Worm (Caenorhabditis elegans): Measurements from ENCODE around the gene larp-1.

Gene larp-1

ce11 chrIII:4987666-4988065 is 29.8 kb downstream of the larp-1 start:
- no peak for TF ChIP-seq madf-10 (tag; optimal IDR thresholded peaks at IDR 0.05)
- TF ChIP-seq madf-6 (GFP tag; IDR thresholded peaks at IDR 0.05): peak; percentile 84
- no peak for TF ChIP-seq ZK185.1 (tag; optimal IDR thresholded peaks at IDR 0.05; ENCODE audit: poor library complexity, severe bottlenecking)
- TF ChIP-seq xnd-1 (tag; optimal IDR thresholded peaks at IDR 0.05): peak; percentile 81
- TF ChIP-seq fkh-3 (tag; optimal IDR thresholded peaks at IDR 0.05): no peak
- TF ChIP-seq madf-8 (GFP tag; conservative IDR thresholded peaks at IDR 0.05): peak; percentile 62
- no peak for TF ChIP-seq Y79H2A.3 (GFP tag; conservative IDR thresholded peaks at IDR 0.05)
- TF ChIP-seq snpc-3.4 (tag; optimal IDR thresholded peaks at IDR 0.05): no peak
- peak; percentile 85 for TF ChIP-seq F33H1.4 (GFP tag; IDR thresholded peaks at IDR 0.05)
- TF ChIP-seq D2030.7 (GFP tag; IDR thresholded peaks at IDR 0.05): no peak
- peak; percentile 7 for TF ChIP-seq lin-54 (GFP tag; optimal IDR thresholded peaks at IDR 0.05)
- peak; percentile 92 for TF ChIP-seq lsl-1 (GFP tag; optimal IDR thresholded peaks at IDR 0.05)
- no peak for TF ChIP-seq pbrm-1 (GFP tag; IDR thresholded peaks at IDR 0.05)
- no peak for TF ChIP-seq bed-1 (GFP tag; IDR thresholded peaks at IDR 0.05)

DNA sequence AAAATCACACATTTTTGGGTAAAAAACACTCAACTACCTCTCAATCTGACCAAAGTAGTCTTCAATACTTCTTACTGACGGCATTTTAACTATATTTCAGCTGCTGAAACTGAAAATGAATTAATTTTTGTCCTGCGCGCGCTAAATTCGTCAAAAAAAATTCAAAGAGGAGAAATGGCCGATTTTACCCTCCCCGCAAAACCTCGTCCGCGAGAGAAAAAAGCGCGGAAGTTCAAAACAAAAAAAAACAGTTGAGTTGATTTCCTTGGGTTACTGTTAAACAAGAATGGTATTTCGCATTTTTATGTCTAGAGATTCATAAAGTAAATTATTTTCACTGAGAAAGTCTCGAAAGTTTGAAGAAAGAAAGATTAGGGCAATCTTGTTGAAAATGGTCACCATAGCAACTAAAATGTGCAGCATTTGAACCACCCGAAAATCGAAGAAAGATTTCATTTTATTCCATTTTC is 30.6 kb downstream of the larp-1 start, which contains the start of the genes C27F2.10 and wdr-60:
Gene C27F2.10 (minus strand): TSS at position 109 of the 470 bp plus-strand sequence.
Gene wdr-60 (plus strand): TSS at position 420 of the 470 bp plus-strand sequence.
- no peak for TF ChIP-seq nhr-179 (tag; optimal IDR thresholded peaks at IDR 0.05)
- TF ChIP-seq sptf-2 (GFP tag; optimal IDR thresholded peaks at IDR 0.05): no peak
- TF ChIP-seq cebp-1 (GFP tag; IDR thresholded peaks at IDR 0.05): no peak
- no peak for TF ChIP-seq cebp-1 (tag; optimal IDR thresholded peaks at IDR 0.05)
- TF ChIP-seq madf-6 (GFP tag; IDR thresholded peaks at IDR 0.05): peak; percentile 63
- TF ChIP-seq dpl-1 (GFP tag; optimal IDR thresholded peaks at IDR 0.05): peak; percentile 58
- no peak for TF ChIP-seq let-526 (GFP tag; IDR thresholded peaks at IDR 0.05)
- TF ChIP-seq efl-1 (GFP tag; optimal IDR thresholded peaks at IDR 0.05): peak; percentile 63
- TF ChIP-seq lin-54 (GFP tag; optimal IDR thresholded peaks at IDR 0.05): peak; percentile 78
- peak; percentile 37; the same call in 1 of the 2 replicates for TF ChIP-seq F33H1.4 (GFP tag; IDR thresholded peaks at IDR 0.05)
- TF ChIP-seq him-1 (tag; optimal IDR thresholded peaks at IDR 0.05): no peak
- no peak for TF ChIP-seq hmg-1.2 (GFP tag; IDR thresholded peaks at IDR 0.05)
- no peak for TF ChIP-seq ztf-28 (GFP tag; IDR thresholded peaks at IDR 0.05)
- 0 out of 2 replicates have a peak, but pooled peaks have one; percentile 21 for TF ChIP-seq dox-1 (GFP tag; IDR thresholded peaks at IDR 0.05)
- TF ChIP-seq bed-1 (GFP tag; IDR thresholded peaks at IDR 0.05): no peak
- TF ChIP-seq F23B12.7 (tag; optimal IDR thresholded peaks at IDR 0.05; ENCODE audit: insufficient read depth): no peak
- no peak for TF ChIP-seq snpc-3.4 (tag; optimal IDR thresholded peaks at IDR 0.05)
- TF ChIP-seq ceh-27 (GFP tag; optimal IDR thresholded peaks at IDR 0.05): no peak
- TF ChIP-seq Y56A3A.18 (GFP tag; IDR thresholded peaks at IDR 0.05): no peak
- TF ChIP-seq lsl-1 (GFP tag; optimal IDR thresholded peaks at IDR 0.05): peak; percentile 17
- TF ChIP-seq madf-8 (GFP tag; conservative IDR thresholded peaks at IDR 0.05): 0 out of 2 replicates have a peak, but pooled peaks have one; percentile 5
- TF ChIP-seq F57A8.1 (GFP tag; optimal IDR thresholded peaks at IDR 0.05): no peak
- no peak for TF ChIP-seq hrde-1 (tag; optimal IDR thresholded peaks at IDR 0.05; ENCODE audit: borderline replicate concordance)
- TF ChIP-seq lag-1 (GFP tag; IDR thresholded peaks at IDR 0.05): no peak
- no peak for TF ChIP-seq ets-4 (GFP tag; optimal IDR thresholded peaks at IDR 0.05)
- no peak for TF ChIP-seq atf-7 (tag; optimal IDR thresholded peaks at IDR 0.05)

DNA sequence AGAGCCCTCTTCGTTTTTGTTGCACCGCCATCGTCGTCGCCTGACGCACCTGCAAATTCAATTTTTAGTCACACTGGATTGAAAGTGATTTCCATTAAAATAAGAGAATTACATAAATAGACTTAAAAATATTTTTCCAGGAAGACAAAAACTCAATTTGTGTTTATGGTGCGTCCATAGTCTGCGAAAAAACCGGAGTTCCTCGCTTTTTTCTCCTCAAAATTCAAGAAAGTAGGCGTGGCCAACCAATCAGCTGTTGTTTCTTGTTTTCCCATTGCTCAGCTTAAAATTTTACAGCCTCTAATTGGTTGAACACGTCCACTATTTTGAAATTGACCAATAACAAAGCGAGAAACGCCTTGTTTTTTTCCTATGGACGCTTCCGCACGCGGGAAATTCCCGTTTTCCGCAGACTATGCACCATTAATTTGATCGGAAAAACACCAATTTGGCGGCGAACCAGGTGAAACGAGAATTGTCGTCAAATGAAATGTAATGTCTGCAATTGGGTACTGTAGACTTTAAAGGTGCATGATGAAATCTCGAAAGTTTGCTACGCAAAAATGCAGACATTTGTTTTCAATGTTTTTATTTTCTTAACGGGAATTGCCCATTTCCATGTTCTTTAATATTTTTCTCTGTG is 32.9 kb downstream of the larp-1 start, which contains the start of gene C27F2.7:
Gene C27F2.7 (minus strand): TSS at position 51 of the 643 bp plus-strand sequence.
- TF ChIP-seq ztf-25 (GFP tag; IDR thresholded peaks at IDR 0.05): 0 out of 2 replicates have a peak, but pooled peaks have one; percentile 38
- no peak for TF ChIP-seq rec-8 (tag; optimal IDR thresholded peaks at IDR 0.05)
- TF ChIP-seq mel-28 (tag; optimal IDR thresholded peaks at IDR 0.05; ENCODE audit: borderline replicate concordance): no peak
- TF ChIP-seq xnd-1 (tag; optimal IDR thresholded peaks at IDR 0.05): peak; percentile 80
- peak; percentile 76 for TF ChIP-seq F33H1.4 (GFP tag; IDR thresholded peaks at IDR 0.05)
- TF ChIP-seq unc-130 (GFP tag; optimal IDR thresholded peaks at IDR 0.05): peak; percentile 45
- no peak for TF ChIP-seq lin-40 (tag; optimal IDR thresholded peaks at IDR 0.05)
- TF ChIP-seq athp-1 (tag; optimal IDR thresholded peaks at IDR 0.05): peak; percentile 67
- TF ChIP-seq hlh-12 (tag; optimal IDR thresholded peaks at IDR 0.05): no peak
- TF ChIP-seq pbrm-1 (GFP tag; IDR thresholded peaks at IDR 0.05): peak; percentile 58; the same call in 1 of the 2 replicates
- peak; percentile 22; the same call in 1 of the 2 replicates for TF ChIP-seq attf-6 (GFP tag; IDR thresholded peaks at IDR 0.05)
- peak; percentile 94 for TF ChIP-seq madf-6 (GFP tag; IDR thresholded peaks at IDR 0.05)
- peak; percentile 72 for TF ChIP-seq F49E8.2 (tag; optimal IDR thresholded peaks at IDR 0.05; ENCODE audit: insufficient read depth)
- TF ChIP-seq Y79H2A.3 (GFP tag; conservative IDR thresholded peaks at IDR 0.05): peak; percentile 73; the same call in 1 of the 2 replicates
- TF ChIP-seq tbp1 (GFP tag; optimal IDR thresholded peaks at IDR 0.05): peak; percentile 41
